Worm (Caenorhabditis elegans): ENCODE data around the gene K08D9.10.

DNA sequence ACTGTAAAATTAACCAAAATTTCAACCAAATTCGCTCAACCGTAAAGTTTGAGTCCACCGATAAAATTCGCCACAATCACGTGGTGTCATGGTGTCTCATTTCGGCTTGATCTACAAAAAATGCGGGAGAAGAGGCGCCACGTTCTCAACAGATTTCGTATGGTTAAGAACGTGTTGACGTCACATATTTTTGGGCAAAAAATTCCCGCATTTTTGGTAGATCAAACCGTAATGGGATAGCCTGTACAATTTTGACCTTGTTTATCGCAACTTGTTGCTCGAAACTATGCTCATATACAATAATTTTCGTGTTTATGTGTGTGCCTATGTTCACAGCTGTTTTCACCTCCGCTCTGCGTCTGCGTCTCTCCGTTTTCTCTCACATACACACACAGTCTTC, 21.8 kb upstream of the K08D9.10 start:
- TF ChIP-seq B0310.2 (tag; optimal IDR thresholded peaks at IDR 0.05) = no peak
- TF ChIP-seq ama-1 (optimal IDR thresholded peaks at IDR 0.05) = no peak
- TF ChIP-seq tra-4 (tag; optimal IDR thresholded peaks at IDR 0.05) = no peak

Measured in whole organism, early embryonic.